Worm (Caenorhabditis elegans) whole organism, late embryonic: ENCODE measurements around the gene rev-1.
"Not testable (repeated sequence)": the region's sequence is repeated elsewhere in the genome, so short reads cannot be mapped to it uniquely, and the experiment has no call there.

ENCODE experiments used
- F13H6.1 ChIP-seq: sonication (generic microtip); optimal IDR thresholded peaks from 2 replicates; lab custom pipeline; 2016; ENCODE audit warnings: missing genetic modification characterization, missing compliant biosample characterization
- ceh-9 ChIP-seq: sonication (generic microtip); optimal IDR thresholded peaks from 2 replicates; lab custom pipeline; 2016; ENCODE audit warnings: mild to moderate bottlenecking, missing genetic modification characterization, inconsistent platforms, missing compliant biosample characterization
- lin-11 ChIP-seq: fragments of 200-800 bp; sonication (Bioruptor generic); optimal IDR thresholded peaks from 2 replicates; lab custom pipeline; 2018; ENCODE audit warnings: mild to moderate bottlenecking, missing genetic modification characterization, missing compliant biosample characterization
- mec-3 ChIP-seq: sonication (generic microtip); optimal IDR thresholded peaks from 2 replicates; lab custom pipeline; 2016; ENCODE audit warnings: borderline replicate concordance, missing genetic modification characterization, missing compliant biosample characterization
- pag-3 ChIP-seq: sonication (generic microtip); optimal IDR thresholded peaks from 2 replicates; lab custom pipeline; 2016; ENCODE audit warnings: missing compliant biosample characterization, missing genetic modification characterization, borderline replicate concordance
- pat-9 ChIP-seq: fragments of 200-800 bp; sonication (Bioruptor generic); optimal IDR thresholded peaks from 2 replicates; lab custom pipeline; 2018; ENCODE audit warnings: mild to moderate bottlenecking, missing genetic modification characterization, moderate library complexity, missing compliant biosample characterization
- pqm-1 ChIP-seq: sonication (generic microtip); optimal IDR thresholded peaks from 2 replicates; lab custom pipeline; 2016; ENCODE audit warnings: missing genetic modification characterization, missing compliant biosample characterization

DNA sequence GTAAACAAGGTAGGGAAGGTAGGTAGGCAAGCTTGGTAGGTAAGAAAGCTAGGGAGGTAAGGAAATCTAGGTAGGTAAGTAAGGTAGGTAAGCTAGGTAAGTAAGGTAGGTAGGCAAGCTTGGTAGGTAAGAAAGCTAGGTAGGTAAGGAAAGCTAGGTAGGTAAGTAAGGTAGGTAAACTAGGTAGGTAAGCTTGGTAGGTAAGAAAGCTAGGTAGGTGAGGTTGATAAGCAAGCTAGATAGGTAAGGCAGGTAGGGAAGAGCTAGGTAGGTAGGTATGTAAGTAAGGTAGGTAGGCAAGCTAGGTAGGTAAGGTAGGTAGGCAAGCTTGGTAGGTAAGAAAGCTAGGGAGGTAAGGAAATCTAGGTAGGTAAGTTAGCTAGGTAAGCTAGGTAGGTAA is 17.3 kb upstream of the rev-1 start:
- not testable (repeated sequence) for TF ChIP-seq ceh-9 (tag; lab: Kevin White, UChicago); mec-3; pat-9 (tag; lab: Kevin White, UChicago); lin-11 (tag; lab: Kevin White, UChicago); F13H6.1 (tag; lab: Kevin White, UChicago); pag-3 (tag; lab: Kevin White, UChicago); pqm-1 (tag; lab: Kevin White, UChicago)
